Worm (Caenorhabditis elegans): ENCODE results near the gene F10C1.1.

The F10C1.1 gene

DNA sequence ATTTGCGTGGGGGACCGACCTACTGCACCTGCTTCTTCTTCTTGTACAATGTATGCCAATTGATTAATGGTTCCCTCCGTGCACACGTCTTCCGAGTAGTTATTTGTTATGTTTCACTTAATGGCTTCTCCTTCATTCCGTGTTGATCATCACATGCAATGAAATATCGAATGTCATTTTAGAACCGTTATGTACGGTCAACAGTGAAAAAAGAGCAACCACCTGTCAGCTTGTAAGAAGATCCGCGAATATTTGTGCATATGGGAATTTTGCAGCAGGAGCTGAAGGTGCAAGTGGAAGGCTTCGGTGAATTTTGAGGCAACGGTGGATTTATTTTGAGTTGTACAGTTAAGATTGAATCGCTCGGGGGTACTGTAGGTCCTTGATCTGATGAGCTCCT, 37.4 kb upstream of the F10C1.1 start:
- TF ChIP-seq mls-2 (tag; optimal IDR thresholded peaks at IDR 0.05) (no peak), tbx-8 (GFP tag; optimal IDR thresholded peaks at IDR 0.05) (no peak), flh-1 (GFP tag; optimal IDR thresholded peaks at IDR 0.05) (no peak), mep-1 (tag; optimal IDR thresholded peaks at IDR 0.05) (no peak), elt-1 (tag; optimal IDR thresholded peaks at IDR 0.05; ENCODE audit: borderline replicate concordance, insufficient read depth) (no peak), nhr-76 (tag; optimal IDR thresholded peaks at IDR 0.05) (no peak), sptf-1 (tag; optimal IDR thresholded peaks at IDR 0.05) (no peak), nhr-2 (tag; optimal IDR thresholded peaks at IDR 0.05) (no peak), lsy-2 (tag; optimal IDR thresholded peaks at IDR 0.05) (no peak), nhr-12 (tag; optimal IDR thresholded peaks at IDR 0.05) (no peak), cnd-1 (tag; optimal IDR thresholded peaks at IDR 0.05) (no peak)

- TF ChIP-seq unc-120 (tag; optimal IDR thresholded peaks at IDR 0.05; ENCODE audit: poor library complexity, severe bottlenecking): no peak
- TF ChIP-seq drap-1 (GFP tag; optimal IDR thresholded peaks at IDR 0.05): no peak
- no peak for TF ChIP-seq mep-1 (tag; optimal IDR thresholded peaks at IDR 0.05)
- TF ChIP-seq unc-39 (tag; optimal IDR thresholded peaks at IDR 0.05): no peak
- TF ChIP-seq mls-2 (tag; optimal IDR thresholded peaks at IDR 0.05): no peak
Measured at ce11 chrII:5738795-5739194, 35.2 kb upstream of the F10C1.1 start, which contains the start of gene hlh-14. Gene hlh-14, minus strand, starts transcription at chrII:5738895.

DNA sequence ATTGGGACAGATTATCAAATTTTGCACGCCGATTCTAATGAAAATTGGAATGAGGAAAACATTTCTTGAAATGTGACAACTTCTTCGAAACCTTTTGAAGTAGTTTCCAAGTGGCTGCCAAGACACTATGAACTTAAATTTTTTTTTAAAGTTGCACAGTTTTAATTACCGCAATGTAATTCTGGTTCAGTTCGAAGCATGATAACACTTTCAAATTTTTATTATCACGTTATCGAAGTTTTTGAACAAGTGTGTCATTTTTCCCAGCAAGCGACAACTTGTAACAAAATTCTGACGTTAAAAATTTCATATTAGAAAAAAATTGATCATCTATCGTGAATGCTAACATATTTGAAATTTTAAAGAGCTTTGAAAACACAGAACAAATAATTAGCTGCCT, 31.3 kb upstream of the F10C1.1 start:
- no peak for TF ChIP-seq blmp-1 (tag; optimal IDR thresholded peaks at IDR 0.05)
- TF ChIP-seq sptf-1 (tag; optimal IDR thresholded peaks at IDR 0.05): no peak
- no peak for TF ChIP-seq unc-62 (GFP tag; optimal IDR thresholded peaks at IDR 0.05)
- TF ChIP-seq elt-1 (tag; optimal IDR thresholded peaks at IDR 0.05; ENCODE audit: borderline replicate concordance, insufficient read depth): no peak
- no peak for TF ChIP-seq ztf-11 (tag; optimal IDR thresholded peaks at IDR 0.05)
- TF ChIP-seq zip-8 (tag; optimal IDR thresholded peaks at IDR 0.05): no peak

- TF ChIP-seq hlh-1 (tag; optimal IDR thresholded peaks at IDR 0.05) (no peak), bed-3 (GFP tag; optimal IDR thresholded peaks at IDR 0.05) (no peak), ham-2 (GFP tag; optimal IDR thresholded peaks at IDR 0.05) (no peak), sptf-1 (tag; optimal IDR thresholded peaks at IDR 0.05) (no peak), flh-1 (GFP tag; optimal IDR thresholded peaks at IDR 0.05) (no peak), elt-3 (tag; optimal IDR thresholded peaks at IDR 0.05) (no peak), ceh-83 (GFP tag; optimal IDR thresholded peaks at IDR 0.05) (no peak)
Measured at ce11 chrII:5744342-5744741, 29.7 kb upstream of the F10C1.1 start.

DNA sequence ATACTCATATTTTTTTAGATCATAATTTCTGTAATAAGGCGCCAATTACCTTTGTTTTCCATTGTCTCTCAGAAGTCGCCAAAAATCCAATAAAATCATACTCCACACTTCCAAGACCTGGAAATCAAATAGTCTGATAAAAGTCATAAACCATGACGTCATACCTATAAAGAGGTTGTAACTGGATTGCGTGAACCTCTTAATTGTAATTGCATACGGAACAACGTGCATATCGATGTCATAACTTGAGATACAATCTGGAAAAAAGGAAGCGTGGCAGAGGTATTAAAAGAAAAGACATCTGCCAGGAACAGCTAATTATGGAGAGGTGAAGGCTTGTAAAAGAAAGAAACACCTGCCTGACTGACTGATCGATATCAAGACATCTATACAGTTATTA, 28.9 kb upstream of the F10C1.1 start, which contains the start of gene F10C1.9:
Gene F10C1.9 (minus strand): TSS at position 197 of the 400 bp plus-strand sequence.
- peak; percentile 95 for TF ChIP-seq zip-8 (tag; optimal IDR thresholded peaks at IDR 0.05)
- peak; percentile 88 for TF ChIP-seq nhr-2 (tag; optimal IDR thresholded peaks at IDR 0.05)
- TF ChIP-seq sptf-1 (tag; optimal IDR thresholded peaks at IDR 0.05): no peak
- TF ChIP-seq nhr-12 (tag; optimal IDR thresholded peaks at IDR 0.05): no peak

DNA sequence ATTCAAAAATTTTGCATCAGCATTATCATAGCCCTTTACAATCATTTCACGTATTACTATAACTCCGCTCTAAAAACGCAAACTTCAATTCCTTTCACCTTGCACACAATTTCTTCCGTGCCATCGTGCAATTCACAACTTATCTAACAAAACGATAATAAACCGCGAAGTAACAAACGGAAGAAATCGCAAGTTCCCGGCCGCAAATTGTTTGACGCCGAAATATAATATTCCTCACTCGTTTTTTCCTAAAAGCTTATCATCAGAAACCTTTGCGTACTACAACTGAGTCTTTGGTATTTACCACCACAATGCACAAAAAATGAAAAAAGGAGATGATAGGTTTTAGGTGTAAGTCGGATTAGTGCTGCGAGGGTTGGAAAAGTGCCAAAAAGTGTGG, 26.7 kb upstream of the F10C1.1 start:
- TF ChIP-seq tbx-8 (GFP tag; optimal IDR thresholded peaks at IDR 0.05) (no peak), mep-1 (tag; optimal IDR thresholded peaks at IDR 0.05) (no peak), mab-5 (tag; optimal IDR thresholded peaks at IDR 0.05) (no peak), cnd-1 (tag; optimal IDR thresholded peaks at IDR 0.05) (no peak), nhr-237 (tag; optimal IDR thresholded peaks at IDR 0.05) (no peak), lsy-2 (tag; optimal IDR thresholded peaks at IDR 0.05) (no peak), elt-3 (tag; optimal IDR thresholded peaks at IDR 0.05) (no peak), M03D4.4 (tag; optimal IDR thresholded peaks at IDR 0.05) (no peak), hlh-1 (tag; optimal IDR thresholded peaks at IDR 0.05) (no peak)

- TF ChIP-seq sem-2 (GFP tag; optimal IDR thresholded peaks at IDR 0.05): no peak
- TF ChIP-seq nhr-237 (tag; optimal IDR thresholded peaks at IDR 0.05): no peak
- TF ChIP-seq nhr-12 (tag; optimal IDR thresholded peaks at IDR 0.05): no peak
- TF ChIP-seq mab-5 (tag; optimal IDR thresholded peaks at IDR 0.05): no peak
Measured at ce11 chrII:5748395-5748794, 25.6 kb upstream of the F10C1.1 start.

Data from whole organism, mixed stage, embryonic.